Fruit fly (Drosophila melanogaster): ENCODE results near the gene Diap1.

DNA sequence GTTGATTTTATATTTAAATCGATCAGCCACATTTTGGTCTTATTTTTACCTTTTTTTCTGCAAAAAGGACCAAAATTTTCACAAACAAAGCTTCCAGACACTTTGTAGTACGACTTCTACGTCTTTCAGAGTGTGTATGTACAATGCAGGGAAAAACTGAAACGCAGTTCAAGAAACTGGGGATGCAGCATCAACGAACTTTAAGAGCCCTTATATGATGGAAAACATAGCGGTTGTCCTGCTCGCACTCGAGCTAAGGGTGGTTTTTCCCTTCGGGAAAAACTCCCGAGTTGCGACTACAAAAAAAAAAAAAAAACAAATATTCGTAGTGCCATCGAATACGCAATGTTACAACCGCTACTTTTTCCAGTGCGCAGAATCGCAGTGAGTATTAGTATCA, 10.4 kb downstream of the Diap1 start:
- TF ChIP-seq CG4318 (GFP tag; optimal IDR thresholded peaks at IDR 0.05), result no peak
- no peak for TF ChIP-seq CG6808 (GFP tag; optimal IDR thresholded peaks at IDR 0.05)
- TF ChIP-seq OdsH (GFP tag; optimal IDR thresholded peaks at IDR 0.05), result no peak
- no peak for TF ChIP-seq fd59A (GFP tag; optimal IDR thresholded peaks at IDR 0.05)
